Fruit fly (Drosophila melanogaster): Measurements from ENCODE around the gene ro.

DNA sequence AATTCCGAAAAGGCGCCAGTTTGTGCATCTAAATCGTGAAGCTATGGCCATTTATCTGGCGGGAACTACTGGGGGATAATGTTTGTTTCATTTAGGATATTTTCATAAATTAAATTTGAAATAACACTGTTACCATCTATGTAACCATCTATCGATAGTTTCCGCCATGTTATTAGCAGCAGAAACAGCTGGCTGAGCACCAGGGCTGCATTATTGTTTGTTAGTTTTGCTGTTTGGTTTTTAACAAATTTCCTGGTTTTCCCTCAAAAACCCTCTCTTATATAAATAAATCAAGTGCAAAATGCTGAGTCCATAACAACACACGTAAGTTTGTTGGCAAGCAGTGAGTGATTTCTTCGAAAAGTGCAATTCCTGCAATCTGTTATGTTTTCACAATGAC is 4.5 kb downstream of the ro start, which contains the start of gene CG5500:
- TF ChIP-seq pho (GFP tag; optimal IDR thresholded peaks at IDR 0.05) (no peak), CG9215 (GFP tag; IDR thresholded peaks at IDR 0.05) (no peak), CTCF (GFP tag; optimal IDR thresholded peaks at IDR 0.05) (no peak), CG10565 (GFP tag; optimal IDR thresholded peaks at IDR 0.05) (no peak)

All from whole organism, embryonic.